Fruit fly (Drosophila melanogaster) whole organism, embryonic: ENCODE data around the gene Nadsyn.

Experiments
- Adf1 ChIP-seq: fragments of 200-800 bp; sonication (Bioruptor generic); IDR thresholded peaks from 2 replicates; pipeline ENCODE4 v1.3.6; 2022; ENCODE audit warnings: missing biosample characterization, missing genetic modification characterization
- Antp ChIP-seq: fragments of 200-800 bp; sonication (Bioruptor generic); optimal IDR thresholded peaks from 3 replicates; lab custom pipeline; 2016; ENCODE audit warnings: missing biosample characterization, missing genetic modification characterization
- Awh ChIP-seq: fragments of 200-800 bp; sonication (Bioruptor generic); IDR thresholded peaks from 2 replicates; pipeline ENCODE4, ENCODE4 v1.3.6; 2022; ENCODE audit warnings: missing biosample characterization, missing genetic modification characterization
- CG1024 ChIP-seq: fragments of 200-800 bp; sonication (Bioruptor generic); IDR thresholded peaks from 2 replicates; pipeline ENCODE4 v1.3.6; 2022; ENCODE audit warnings: missing biosample characterization, missing genetic modification characterization
- CG10321 ChIP-seq: fragments of 200-800 bp; sonication (Bioruptor generic); IDR thresholded peaks from 2 replicates; pipeline ENCODE4 v1.3.6; 2022; ENCODE audit warnings: missing biosample characterization, missing genetic modification characterization
- CG12299 ChIP-seq: fragments of 200-800 bp; sonication (Bioruptor generic); optimal IDR thresholded peaks from 2 replicates; lab custom pipeline; 2018; ENCODE audit warnings: missing biosample characterization, mild to moderate bottlenecking, missing genetic modification characterization
- CG1233 ChIP-seq: fragments of 200-800 bp; sonication (Bioruptor generic); optimal IDR thresholded peaks from 4 replicates; lab custom pipeline; 2018; ENCODE audit warnings: missing biosample characterization, mild to moderate bottlenecking, missing genetic modification characterization
- CG12769 ChIP-seq: fragments of 200-800 bp; sonication (Bioruptor generic); optimal IDR thresholded peaks from 2 replicates; lab custom pipeline; 2019; ENCODE audit warnings: missing biosample characterization, mild to moderate bottlenecking, missing genetic modification characterization, moderate library complexity
- CG13624 ChIP-seq: fragments of 200-800 bp; sonication (Bioruptor generic); optimal IDR thresholded peaks from 2 replicates; lab custom pipeline; 2016; ENCODE audit warnings: missing biosample characterization, missing genetic modification characterization
- CG15601 ChIP-seq: fragments of 200-800 bp; sonication (Bioruptor generic); optimal IDR thresholded peaks from 3 replicates; lab custom pipeline; 2019; ENCODE audit warnings: missing biosample characterization, mild to moderate bottlenecking, missing genetic modification characterization, moderate library complexity
- CG15696 ChIP-seq: fragments of 200-800 bp; sonication (Bioruptor generic); optimal IDR thresholded peaks from 2 replicates; lab custom pipeline; 2019; ENCODE audit warnings: missing biosample characterization, mild to moderate bottlenecking, missing genetic modification characterization, moderate library complexity
- CG2129 ChIP-seq: fragments of 200-800 bp; sonication (Bioruptor generic); IDR thresholded peaks from 2 replicates; pipeline ENCODE4 v1.3.6; 2022; ENCODE audit warnings: missing biosample characterization, missing genetic modification characterization; ENCODE audit not compliant: partially characterized antibody
- CG2199 ChIP-seq: fragments of 200-800 bp; sonication (Bioruptor generic); IDR thresholded peaks from 3 replicates; pipeline ENCODE4 v1.3.6; 2022; ENCODE audit warnings: missing biosample characterization, missing genetic modification characterization
- CG2889 ChIP-seq: fragments of 200-800 bp; sonication (Bioruptor generic); IDR thresholded peaks from 3 replicates; pipeline ENCODE4 v1.3.6; 2022; ENCODE audit warnings: missing biosample characterization, missing genetic modification characterization
- CG33213 ChIP-seq: fragments of 200-800 bp; sonication (Bioruptor generic); optimal IDR thresholded peaks from 3 replicates; lab custom pipeline; 2016; ENCODE audit warnings: missing biosample characterization, missing genetic modification characterization
- CG4360 ChIP-seq: fragments of 200-800 bp; sonication (Bioruptor generic); IDR thresholded peaks from 2 replicates; pipeline ENCODE4 v1.3.6; 2022; ENCODE audit warnings: missing biosample characterization, missing genetic modification characterization
- CG4424 ChIP-seq: fragments of 200-800 bp; sonication (Bioruptor generic); optimal IDR thresholded peaks from 3 replicates; lab custom pipeline; 2016; ENCODE audit warnings: missing biosample characterization, missing genetic modification characterization
- CG5180 ChIP-seq: fragments of 200-800 bp; sonication (Bioruptor generic); optimal IDR thresholded peaks from 3 replicates; lab custom pipeline; 2017; ENCODE audit warnings: missing biosample characterization, missing genetic modification characterization, mild to moderate bottlenecking, moderate library complexity, missing genetic modification reagents
- CG7372 ChIP-seq: fragments of 200-800 bp; sonication (Bioruptor generic); IDR thresholded peaks from 2 replicates; pipeline ENCODE4 v1.3.6; 2022; ENCODE audit warnings: missing biosample characterization, missing genetic modification characterization
- CG8359 ChIP-seq: fragments of 200-800 bp; sonication (Bioruptor generic); optimal IDR thresholded peaks from 2 replicates; lab custom pipeline; 2017; ENCODE audit warnings: missing biosample characterization, mild to moderate bottlenecking, missing genetic modification characterization, borderline replicate concordance
- CG8478 ChIP-seq: fragments of >200 bp; optimal IDR thresholded peaks from 2 replicates; lab custom pipeline; 2018
- CG9932 ChIP-seq: fragments of 200-800 bp; sonication (Bioruptor generic); IDR thresholded peaks from 2 replicates; pipeline ENCODE4 v1.3.6; 2022; ENCODE audit warnings: missing biosample characterization, missing genetic modification characterization
- CkIIα-i1 ChIP-seq: fragments of 200-800 bp; sonication (Bioruptor generic); IDR thresholded peaks from 2 replicates; pipeline ENCODE4 v1.3.6; 2022; ENCODE audit warnings: missing biosample characterization, missing genetic modification characterization
- Deaf1 ChIP-seq: fragments of 200-800 bp; optimal IDR thresholded peaks from 3 replicates; lab custom pipeline; 2019; ENCODE audit warnings: missing biosample characterization, mild to moderate bottlenecking, missing genetic modification characterization, moderate library complexity
- Dek ChIP-seq: fragments of 200-800 bp; sonication (Bioruptor generic); optimal IDR thresholded peaks from 3 replicates; lab custom pipeline; 2019; ENCODE audit warnings: missing biosample characterization, mild to moderate bottlenecking, missing genetic modification characterization, moderate library complexity
- Dip2 ChIP-seq: fragments of 200-800 bp; sonication (Bioruptor generic); IDR thresholded peaks from 2 replicates; pipeline ENCODE4 v1.3.6; 2022; ENCODE audit warnings: missing biosample characterization, missing genetic modification characterization
- Dp ChIP-seq: fragments of 200-800 bp; sonication (Bioruptor generic); optimal IDR thresholded peaks from 2 replicates; lab custom pipeline; 2018; ENCODE audit warnings: missing biosample characterization, mild to moderate bottlenecking, missing genetic modification characterization, moderate library complexity
- Ets97D ChIP-seq: fragments of 200-800 bp; sonication (Bioruptor generic); optimal IDR thresholded peaks from 3 replicates; lab custom pipeline; 2016; ENCODE audit warnings: missing biosample characterization, missing genetic modification characterization
- Mrtf ChIP-seq: fragments of 200-800 bp; sonication (Bioruptor generic); IDR thresholded peaks from 3 replicates; pipeline ENCODE4 v1.3.6; 2022; ENCODE audit warnings: missing biosample characterization, missing genetic modification characterization
- NFAT ChIP-seq: fragments of 200-800 bp; sonication (Bioruptor generic); IDR thresholded peaks from 2 replicates; pipeline ENCODE4 v1.3.6; 2022; ENCODE audit warnings: missing biosample characterization, missing genetic modification characterization
- Nf-YC ChIP-seq: fragments of 200-800 bp; optimal IDR thresholded peaks from 3 replicates; lab custom pipeline; 2019; ENCODE audit warnings: missing biosample characterization, mild to moderate bottlenecking, missing genetic modification characterization, moderate library complexity
- Opbp ChIP-seq: fragments of 200-800 bp; sonication (Bioruptor generic); IDR thresholded peaks from 3 replicates; pipeline ENCODE4 v1.3.6; 2022; ENCODE audit warnings: missing biosample characterization, missing genetic modification characterization; ENCODE audit not compliant: partially characterized antibody
- Scr ChIP-seq: fragments of 200-800 bp; sonication (Bioruptor generic); IDR thresholded peaks from 2 replicates; pipeline ENCODE4 v1.3.6; 2022; ENCODE audit warnings: missing biosample characterization, missing genetic modification characterization; ENCODE audit not compliant: partially characterized antibody
- Trl ChIP-seq, 3 experiments: fragments of >200 bp in 2 of 3; fragments of 200-800 bp in 1 of 3; sonication (Bioruptor generic) in 1 of 3; optimal IDR thresholded peaks; 2 replicates in 1 of 3; 3 replicates in 2 of 3; lab custom pipeline; 2016 to 2017; ENCODE audit warnings: missing biosample characterization in 1 of 3, missing genetic modification characterization in 1 of 3
- abd-A ChIP-seq: fragments of 200-800 bp; sonication (Bioruptor generic); optimal IDR thresholded peaks from 3 replicates; lab custom pipeline; 2019; ENCODE audit warnings: missing biosample characterization, mild to moderate bottlenecking, missing genetic modification characterization, moderate library complexity
- ase ChIP-seq: fragments of 200-800 bp; sonication (Bioruptor generic); IDR thresholded peaks from 3 replicates; pipeline ENCODE4 v1.3.6; 2022; ENCODE audit warnings: missing biosample characterization, missing genetic modification characterization
- gcm2 ChIP-seq: fragments of 200-800 bp; sonication (Bioruptor generic); optimal IDR thresholded peaks from 2 replicates; lab custom pipeline; 2016; ENCODE audit warnings: missing biosample characterization, missing genetic modification characterization
- ken ChIP-seq: fragments of 200-800 bp; sonication (Bioruptor generic); IDR thresholded peaks from 3 replicates; pipeline ENCODE4 v1.3.6; 2022; ENCODE audit warnings: missing biosample characterization, missing genetic modification characterization
- kni ChIP-seq: fragments of 200-800 bp; sonication (Bioruptor generic); optimal IDR thresholded peaks from 3 replicates; lab custom pipeline; 2017; ENCODE audit warnings: mild to moderate bottlenecking, missing biosample characterization, missing genetic modification reagents, missing genetic modification characterization
- nom ChIP-seq: fragments of 200-800 bp; sonication (Bioruptor generic); optimal IDR thresholded peaks from 2 replicates; lab custom pipeline; 2017; ENCODE audit warnings: missing biosample characterization, missing genetic modification characterization, mild to moderate bottlenecking, moderate library complexity, missing genetic modification reagents
- p53 ChIP-seq: fragments of 200-800 bp; sonication (Bioruptor generic); optimal IDR thresholded peaks from 2 replicates; lab custom pipeline; 2016; ENCODE audit warnings: missing biosample characterization, missing genetic modification characterization
- pan ChIP-seq, 4 experiments: fragments of >200 bp in 3 of 4; fragments of 200-800 bp in 1 of 4; sonication (Bioruptor generic) in 1 of 4; optimal IDR thresholded peaks in 3 of 4; IDR thresholded peaks in 1 of 4; 2 replicates each; pipeline versions ENCODE4 v1.3.6 to Lab custom; 2017 to 2022; ENCODE audit warnings: missing biosample characterization in 2 of 4, missing genetic modification characterization in 2 of 4, mixed read lengths in 1 of 4
- phol ChIP-seq: fragments of 200-800 bp; sonication (Bioruptor generic); optimal IDR thresholded peaks from 3 replicates; lab custom pipeline; 2018; ENCODE audit warnings: missing biosample characterization, mild to moderate bottlenecking, missing genetic modification characterization, moderate library complexity
- pzg ChIP-seq: fragments of 200-800 bp; sonication (Bioruptor generic); optimal IDR thresholded peaks from 3 replicates; lab custom pipeline; 2018; ENCODE audit warnings: missing biosample characterization, mild to moderate bottlenecking, missing genetic modification characterization, moderate library complexity
- sug ChIP-seq: fragments of 200-800 bp; optimal IDR thresholded peaks from 2 replicates; lab custom pipeline; 2019; ENCODE audit warnings: missing biosample characterization, mild to moderate bottlenecking, missing genetic modification characterization, moderate library complexity
- tio ChIP-seq: fragments of 200-800 bp; sonication (Bioruptor generic); optimal IDR thresholded peaks from 2 replicates; lab custom pipeline; 2017; ENCODE audit warnings: missing biosample characterization, missing genetic modification characterization, inconsistent platforms
- tna ChIP-seq: fragments of 200-800 bp; sonication (Bioruptor generic); IDR thresholded peaks from 2 replicates; pipeline ENCODE4 v1.3.6; 2022; ENCODE audit warnings: missing biosample characterization, missing genetic modification characterization; ENCODE audit not compliant: partially characterized antibody
- wdn ChIP-seq: fragments of 200-800 bp; sonication (Bioruptor generic); IDR thresholded peaks from 2 replicates; pipeline ENCODE4 v1.3.6; 2022; ENCODE audit warnings: missing biosample characterization, missing genetic modification characterization
- z ChIP-seq: fragments of 200-800 bp; sonication (Bioruptor generic); IDR thresholded peaks from 3 replicates; pipeline ENCODE4 v1.3.6; 2022; ENCODE audit warnings: missing biosample characterization, missing genetic modification characterization

The Nadsyn gene

DNA sequence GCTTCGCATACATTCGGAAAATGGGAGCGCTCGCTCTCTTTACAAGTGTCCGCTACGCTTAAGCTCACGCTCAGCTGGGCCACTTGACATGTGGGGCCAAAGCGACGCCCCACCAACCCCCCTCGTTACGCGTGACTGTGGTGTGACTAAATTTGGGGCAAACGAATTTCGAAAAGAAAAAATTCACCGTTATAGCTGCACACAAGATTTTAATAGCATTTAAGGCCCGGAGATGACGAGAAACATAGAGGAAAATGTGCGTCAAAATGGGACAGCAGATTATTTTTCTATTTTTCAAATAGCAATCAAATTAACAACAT lies 77.4 kb downstream of the Nadsyn start (continued):
- TF ChIP-seq CG8359 (GFP tag; lab: Kevin White, UChicago) (no peak), Dp (GFP tag; lab: Kevin White, UChicago) (no peak), Dip2 (GFP tag; lab: Robert Waterston, UW) (no peak), CG1024 (no peak), sug (tag; lab: Kevin White, UChicago) (peak; percentile 73), NFAT (no peak), Trl (optimal IDR thresholded peaks at IDR 0.05; lab: Kevin White, UChicago) (peak in 1 of 2 experiments; percentile 42), Trl (GFP tag; optimal IDR thresholded peaks at IDR 0.05; lab: Kevin White, UChicago) (no peak), CG10321 (GFP tag; lab: Robert Waterston, UW) (no peak), CG8478 (lab: Kevin White, UChicago) (no peak), z (GFP tag; lab: Robert Waterston, UW) (no peak), gcm2 (GFP tag; lab: Kevin White, UChicago) (no peak), CkIIα-i1 (GFP tag; lab: Robert Waterston, UW) (no peak), CG15601 (tag; lab: Kevin White, UChicago) (no peak), kni (GFP tag; lab: Kevin White, UChicago) (peak; percentile 90), nom (no peak), ase (GFP tag; lab: Robert Waterston, UW) (no peak), p53 (GFP tag; lab: Kevin White, UChicago) (no peak), pan (optimal IDR thresholded peaks at IDR 0.05; lab: Kevin White, UChicago) (no peak), pan (GFP tag; optimal IDR thresholded peaks at IDR 0.05 in 1 of 2, IDR thresholded peaks at IDR 0.05 in 1 of 2) (no peak), phol (tag; lab: Kevin White, UChicago) (no peak), Scr (no peak; the same call in 1 of the 2 replicates), Nf-YC (tag; lab: Kevin White, UChicago) (no peak), abd-A (tag; lab: Kevin White, UChicago) (no peak), CG12299 (tag; lab: Kevin White, UChicago) (no peak), Opbp (0 out of 3 replicates have a peak, but pooled peaks have one; percentile 1), CG7372 (GFP tag; lab: Robert Waterston, UW) (no peak)

DNA sequence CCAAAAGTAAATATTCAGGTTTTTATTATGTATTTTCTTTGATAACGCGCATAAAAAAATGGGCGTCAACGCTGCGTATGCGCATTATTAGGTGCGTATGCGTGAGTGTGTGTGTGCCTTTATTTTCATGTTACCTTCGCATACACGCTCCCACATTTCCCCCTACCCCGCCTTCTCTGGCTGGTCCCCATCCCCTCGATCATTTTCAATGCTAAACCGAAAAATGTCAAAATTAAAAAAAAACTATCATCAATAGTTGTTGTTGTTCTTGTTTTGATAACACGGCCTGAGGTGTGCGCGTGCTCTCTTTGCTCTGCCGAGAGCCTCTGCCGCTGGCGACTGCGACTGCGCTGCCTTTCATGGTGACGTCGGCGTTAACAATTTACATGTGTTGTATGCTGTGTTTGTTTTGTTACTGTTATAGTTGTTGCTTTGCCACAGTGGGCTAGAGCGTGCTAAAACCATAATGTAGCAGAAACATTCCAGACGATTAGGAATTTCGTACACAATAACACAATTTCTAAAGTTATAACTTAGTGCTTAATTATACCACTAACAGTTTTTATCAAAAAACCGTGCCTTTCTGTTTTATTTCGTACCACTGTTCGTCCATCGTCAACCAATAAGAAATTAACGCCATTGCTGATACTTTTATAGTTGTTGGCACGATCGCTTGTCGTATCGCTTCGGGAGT lies 77.9 kb downstream of the Nadsyn start:
- TF ChIP-seq Ets97D (GFP tag; lab: Kevin White, UChicago) = peak; percentile 93
- peak; percentile 99 for TF ChIP-seq CG9932 (GFP tag; lab: Robert Waterston, UW)
- TF ChIP-seq Mrtf (GFP tag; lab: Robert Waterston, UW) = peak; percentile 99
- TF ChIP-seq CG4360 = peak; percentile 88
- TF ChIP-seq wdn = peak; percentile 98
- TF ChIP-seq tna (GFP tag; lab: Robert Waterston, UW) = peak; percentile 81
- peak; percentile 96 for TF ChIP-seq Adf1 (GFP tag; lab: Robert Waterston, UW)
- TF ChIP-seq CG10321 (GFP tag; lab: Robert Waterston, UW) = peak; percentile 88
- peak; percentile 99 for TF ChIP-seq Deaf1 (tag; lab: Kevin White, UChicago)
- peak; percentile 97 for TF ChIP-seq CG2889
- TF ChIP-seq CG33213 (GFP tag; lab: Kevin White, UChicago) = peak; percentile 99
- TF ChIP-seq CG7372 (GFP tag; lab: Robert Waterston, UW) = peak; percentile 99
- peak; percentile 99 for TF ChIP-seq CG12769 (tag; lab: Kevin White, UChicago)
- TF ChIP-seq Awh (GFP tag; lab: Robert Waterston, UW) = peak; percentile 99
- peak; percentile 98 for TF ChIP-seq Dek (tag; lab: Kevin White, UChicago)
- TF ChIP-seq pzg = peak; percentile 37
- peak; percentile 96 for TF ChIP-seq p53 (GFP tag; lab: Kevin White, UChicago)
- peak; percentile 99 for TF ChIP-seq Antp (GFP tag; lab: Kevin White, UChicago)
- peak; percentile 99 for TF ChIP-seq CG13624 (GFP tag; lab: Kevin White, UChicago)
- TF ChIP-seq CG4424 (GFP tag; lab: Kevin White, UChicago) = peak; percentile 99
- peak; percentile 93 for TF ChIP-seq CG5180 (GFP tag; lab: Kevin White, UChicago)
- TF ChIP-seq CG2129 (GFP tag; lab: Robert Waterston, UW) = no peak
- TF ChIP-seq CG1233 = peak; percentile 98
- TF ChIP-seq CG15696 (tag; lab: Kevin White, UChicago) = peak; percentile 91
- peak; percentile 97 for TF ChIP-seq tio (GFP tag; lab: Kevin White, UChicago)
- peak; percentile 99 for TF ChIP-seq CG2199 (GFP tag; lab: Robert Waterston, UW)
- TF ChIP-seq ken (GFP tag; lab: Robert Waterston, UW) = peak; percentile 99
